Fruit fly (Drosophila melanogaster) whole organism, pupa: ENCODE data around the gene eIF4A.

Source experiments
- CG10348 ChIP-seq: fragments of 200-800 bp; sonication (Bioruptor generic); IDR thresholded peaks from 2 replicates; pipeline ENCODE4 v1.3.6; 2022; ENCODE audit warnings: missing biosample characterization, missing genetic modification characterization
- CG12605 ChIP-seq: fragments of 200-800 bp; sonication (Bioruptor generic); IDR thresholded peaks from 2 replicates; pipeline ENCODE4 v1.3.6; 2022; ENCODE audit warnings: missing biosample characterization, missing genetic modification characterization
- CG13204 ChIP-seq: fragments of 200-800 bp; sonication (Bioruptor generic); optimal IDR thresholded peaks from 2 replicates; lab custom pipeline; 2018; ENCODE audit warnings: missing biosample characterization, mild to moderate bottlenecking, missing genetic modification characterization, moderate library complexity
- CG14655 ChIP-seq: fragments of 200-800 bp; sonication (Bioruptor generic); optimal IDR thresholded peaks from 3 replicates; lab custom pipeline; 2017; ENCODE audit warnings: mild to moderate bottlenecking, missing biosample characterization, missing genetic modification reagents, missing genetic modification characterization
- CG15710 ChIP-seq: fragments of 200-800 bp; sonication (Bioruptor generic); optimal IDR thresholded peaks from 2 replicates; lab custom pipeline; 2018; ENCODE audit warnings: missing biosample characterization, mild to moderate bottlenecking, missing genetic modification characterization, moderate library complexity
- CG17806 ChIP-seq: fragments of 200-800 bp; sonication (Bioruptor generic); optimal IDR thresholded peaks from 2 replicates; lab custom pipeline; 2018; ENCODE audit warnings: missing biosample characterization, mild to moderate bottlenecking, missing genetic modification characterization, moderate library complexity
- CG32121 ChIP-seq: fragments of 200-800 bp; sonication (Bioruptor generic); IDR thresholded peaks from 2 replicates; pipeline ENCODE4 v1.3.6; 2022; ENCODE audit warnings: missing biosample characterization, missing genetic modification characterization
- CG34367 ChIP-seq: fragments of 200-800 bp; sonication (Bioruptor generic); optimal IDR thresholded peaks from 2 replicates; lab custom pipeline; 2018; ENCODE audit warnings: missing biosample characterization, mild to moderate bottlenecking, missing genetic modification characterization
- CG4496 ChIP-seq: fragments of 200-800 bp; sonication (Bioruptor generic); IDR thresholded peaks from 3 replicates; pipeline ENCODE4 v1.3.6; 2022; ENCODE audit warnings: missing biosample characterization, missing genetic modification characterization
- CG8159 ChIP-seq: fragments of 200-800 bp; sonication (Bioruptor generic); optimal IDR thresholded peaks from 3 replicates; lab custom pipeline; 2018; ENCODE audit warnings: missing biosample characterization, mild to moderate bottlenecking, missing genetic modification characterization, moderate library complexity
- CG8301 ChIP-seq: fragments of 200-800 bp; sonication (Bioruptor generic); optimal IDR thresholded peaks from 2 replicates; lab custom pipeline; 2018; ENCODE audit warnings: missing biosample characterization, mild to moderate bottlenecking, missing genetic modification characterization
- CG9948 ChIP-seq: fragments of 200-800 bp; sonication (Bioruptor generic); optimal IDR thresholded peaks from 2 replicates; lab custom pipeline; 2018; ENCODE audit warnings: missing biosample characterization, mild to moderate bottlenecking, missing genetic modification characterization, moderate library complexity
- D1 ChIP-seq: fragments of 200-800 bp; sonication (Bioruptor generic); optimal IDR thresholded peaks from 2 replicates; lab custom pipeline; 2018; ENCODE audit warnings: missing biosample characterization, mild to moderate bottlenecking, missing genetic modification characterization, moderate library complexity
- EcR ChIP-seq: fragments of 200-800 bp; sonication (Bioruptor generic); optimal IDR thresholded peaks from 3 replicates; lab custom pipeline; 2019; ENCODE audit warnings: missing biosample characterization, missing genetic modification characterization, mild to moderate bottlenecking, moderate library complexity, missing genetic modification reagents
- Ets98B ChIP-seq: fragments of 200-800 bp; sonication (Bioruptor generic); IDR thresholded peaks from 2 replicates; pipeline ENCODE4 v1.3.6; 2022; ENCODE audit warnings: missing biosample characterization, missing genetic modification characterization
- Pif1A ChIP-seq: fragments of 200-800 bp; sonication (Bioruptor generic); optimal IDR thresholded peaks from 3 replicates; lab custom pipeline; 2016; ENCODE audit warnings: missing biosample characterization, missing genetic modification characterization
- Pif1B ChIP-seq: fragments of 200-800 bp; sonication (Bioruptor generic); optimal IDR thresholded peaks from 3 replicates; lab custom pipeline; 2016; ENCODE audit warnings: missing biosample characterization, missing genetic modification characterization
- Snoo ChIP-seq: fragments of 200-800 bp; sonication (Bioruptor generic); optimal IDR thresholded peaks from 3 replicates; lab custom pipeline; 2017; ENCODE audit warnings: missing biosample characterization, mild to moderate bottlenecking, missing genetic modification characterization, inconsistent platforms
- fd96Ca ChIP-seq: fragments of 200-800 bp; sonication (Bioruptor generic); IDR thresholded peaks from 3 replicates; pipeline ENCODE4 v1.3.6; 2022; ENCODE audit warnings: missing biosample characterization, missing genetic modification characterization
- gl ChIP-seq: fragments of 200-800 bp; sonication (Bioruptor generic); optimal IDR thresholded peaks from 2 replicates; lab custom pipeline; 2018; ENCODE audit warnings: missing biosample characterization, mild to moderate bottlenecking, missing genetic modification characterization
- rn ChIP-seq: fragments of 200-800 bp; sonication (Bioruptor generic); IDR thresholded peaks from 2 replicates; pipeline ENCODE4 v1.3.6; 2022; ENCODE audit warnings: missing biosample characterization, missing genetic modification characterization

eIF4A gene

DNA sequence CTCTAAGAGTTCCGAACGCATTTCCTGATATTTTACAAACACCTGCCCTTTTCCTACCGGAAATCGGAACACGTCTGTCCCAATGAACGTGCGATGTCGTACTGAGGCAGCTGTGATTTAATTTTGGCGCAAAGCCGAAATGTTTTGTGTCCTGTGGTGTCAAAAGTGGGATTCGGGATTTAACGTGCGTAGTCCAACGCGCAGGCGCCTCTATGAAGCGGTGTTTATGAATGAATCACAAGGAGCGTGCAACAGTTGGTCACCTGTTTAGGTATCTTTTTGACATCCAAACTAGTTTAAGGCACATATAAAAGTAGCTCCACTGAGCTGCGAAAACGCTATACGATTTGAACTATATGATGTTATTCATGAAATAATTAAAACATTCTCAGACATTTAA is 52.8 kb downstream of the eIF4A start, which contains the start of gene CG9109:
Gene CG9109, minus strand, starts transcription at position 80 of the 400 bp plus-strand sequence.
- no peak for TF ChIP-seq CG4496
- no peak for TF ChIP-seq fd96Ca (GFP tag; lab: Robert Waterston, UW)
- TF ChIP-seq CG12605 (GFP tag; lab: Robert Waterston, UW), result peak; percentile 40; the same call in 1 of the 2 replicates

DNA sequence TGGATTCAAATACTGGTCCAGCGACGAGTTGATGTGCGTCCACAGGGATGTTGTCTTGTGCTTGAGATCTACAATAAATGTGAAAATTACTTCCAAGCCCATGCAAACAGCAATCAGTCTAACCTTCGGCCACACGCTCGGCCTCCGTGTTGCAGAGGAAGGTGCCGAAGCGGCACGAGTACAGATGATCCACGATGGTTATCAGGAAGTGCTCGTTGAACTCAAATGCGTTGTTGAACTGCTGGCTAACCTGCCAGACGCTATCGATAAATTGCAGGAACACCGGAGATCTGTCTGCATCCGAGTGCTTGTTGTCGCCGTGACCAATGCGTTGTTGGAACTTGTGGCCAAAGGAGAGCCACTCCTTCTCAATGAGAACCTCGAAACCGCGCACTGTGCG is 53.6 kb downstream of the eIF4A start:
- TF ChIP-seq gl (no peak), CG12605 (GFP tag; lab: Robert Waterston, UW) (no peak), CG9948 (tag; lab: Kevin White, UChicago) (no peak), EcR (GFP tag; lab: Kevin White, UChicago) (no peak), CG4496 (no peak), CG8159 (no peak), CG14655 (GFP tag; lab: Kevin White, UChicago) (no peak), CG8301 (tag; lab: Kevin White, UChicago) (no peak), CG34367 (tag; lab: Kevin White, UChicago) (no peak), Pif1A (GFP tag; lab: Kevin White, UChicago) (no peak), CG32121 (GFP tag; lab: Robert Waterston, UW) (no peak), Ets98B (GFP tag; lab: Robert Waterston, UW) (no peak), CG13204 (GFP tag; lab: Kevin White, UChicago) (no peak), CG17806 (tag; lab: Kevin White, UChicago) (no peak), D1 (no peak), CG10348 (GFP tag; lab: Robert Waterston, UW) (no peak), rn (GFP tag; lab: Robert Waterston, UW) (no peak), Snoo (no peak), CG15710 (tag; lab: Kevin White, UChicago) (no peak), Pif1B (no peak)
